Worm (Caenorhabditis elegans): ENCODE measurements around the gene K07E3.4.
A peak's percentile ranks its signal among the peaks of the same experiment; 100 is the strongest.

ce11 chrX:8083919-8084318 lies at the start of gene K07E3.4:
- no peak for TF ChIP-seq ceh-82 (tag; optimal IDR thresholded peaks at IDR 0.05)
- TF ChIP-seq hmg-1.1 (GFP tag; IDR thresholded peaks at IDR 0.05): no peak
- peak; percentile 27 for TF ChIP-seq nhr-102 (tag; optimal IDR thresholded peaks at IDR 0.05)
- TF ChIP-seq pqm-1 (tag; optimal IDR thresholded peaks at IDR 0.05): peak; percentile 42
- TF ChIP-seq skn-1 (tag; optimal IDR thresholded peaks at IDR 0.05): no peak
- no peak for TF ChIP-seq Y48G9A.11 (GFP tag; IDR thresholded peaks at IDR 0.05)
- TF ChIP-seq lin-15B (tag; optimal IDR thresholded peaks at IDR 0.05): no peak
- TF ChIP-seq ceh-28 (tag; optimal IDR thresholded peaks at IDR 0.05): no peak
- TF ChIP-seq nhr-11 (tag; optimal IDR thresholded peaks at IDR 0.05): peak; percentile 6
- no peak for TF ChIP-seq ztf-11 (tag; optimal IDR thresholded peaks at IDR 0.05)
- TF ChIP-seq unc-62 (GFP tag; optimal IDR thresholded peaks at IDR 0.05 in 1 of 2): peak in 1 of 2 experiments; percentile 77
- no peak for TF ChIP-seq unc-62 (tag; optimal IDR thresholded peaks at IDR 0.05)
- TF ChIP-seq ceh-20 (GFP tag; IDR thresholded peaks at IDR 0.05): no peak
- TF ChIP-seq fos-1 (tag; optimal IDR thresholded peaks at IDR 0.05): no peak
- TF ChIP-seq nhr-25 (tag; optimal IDR thresholded peaks at IDR 0.05; ENCODE audit: borderline replicate concordance, insufficient read depth): peak; percentile 66

Measured in whole organism, L4 larva.